Worm (Caenorhabditis elegans): ENCODE results near the gene srj-52.

Gene srj-52

ce11 chrV:725807-726572 lies 30.2 kb upstream of the srj-52 start (continued):
- TF ChIP-seq jun-1 (tag; optimal IDR thresholded peaks at IDR 0.05) = peak; percentile 36
- TF ChIP-seq ZK337.2 (GFP tag; IDR thresholded peaks at IDR 0.05) = no peak
- TF ChIP-seq daf-16 (GFP tag; optimal IDR thresholded peaks at IDR 0.05) = no peak
- peak; percentile 62 for TF ChIP-seq daf-16 (tag; optimal IDR thresholded peaks at IDR 0.05)
- no peak for TF ChIP-seq lin-39 (tag; optimal IDR thresholded peaks at IDR 0.05)
- TF ChIP-seq ama-1 (optimal IDR thresholded peaks at IDR 0.05) = peak; percentile 93

- peak in 1 of 2 experiments; percentile 8 for TF ChIP-seq daf-16 (GFP tag; optimal IDR thresholded peaks at IDR 0.05)
- peak; percentile 4 for TF ChIP-seq daf-16 (tag; optimal IDR thresholded peaks at IDR 0.05)
- TF ChIP-seq duxl-1 (tag; optimal IDR thresholded peaks at IDR 0.05; ENCODE audit: poor library complexity) = peak; percentile 54
- no peak for TF ChIP-seq Y75B8A.6 (GFP tag; IDR thresholded peaks at IDR 0.05)
- peak in 1 of 2 experiments; percentile 90 for TF ChIP-seq unc-62 (GFP tag; optimal IDR thresholded peaks at IDR 0.05 in 1 of 2)
- no peak for TF ChIP-seq unc-62 (tag; optimal IDR thresholded peaks at IDR 0.05)
- peak; percentile 3 for TF ChIP-seq hlh-30 (tag; optimal IDR thresholded peaks at IDR 0.05; ENCODE audit: insufficient read depth)
- TF ChIP-seq dmd-8 (GFP tag; IDR thresholded peaks at IDR 0.05) = peak; percentile 65; the same call in 1 of the 2 replicates
- peak; percentile 12 for TF ChIP-seq dve-1 (tag; optimal IDR thresholded peaks at IDR 0.05; ENCODE audit: insufficient read depth)
- peak in 1 of 2 experiments; percentile 4 for TF ChIP-seq mdl-1 (tag; optimal IDR thresholded peaks at IDR 0.05)
- TF ChIP-seq aha-1 (tag) = peak; percentile 81
- peak; percentile 62 for TF ChIP-seq mes-2 (tag; optimal IDR thresholded peaks at IDR 0.05; ENCODE audit: poor library complexity, severe bottlenecking)
- TF ChIP-seq F37D6.2 (tag; optimal IDR thresholded peaks at IDR 0.05) = no peak
- peak; percentile 96 for TF ChIP-seq ama-1 (optimal IDR thresholded peaks at IDR 0.05)
- 0 out of 2 replicates have a peak, but pooled peaks have one; percentile 12 for TF ChIP-seq arid-1 (GFP tag; conservative IDR thresholded peaks at IDR 0.05)
- TF ChIP-seq dpl-1 (GFP tag; optimal IDR thresholded peaks at IDR 0.05) = no peak
- TF ChIP-seq F44E2.7 (GFP tag; IDR thresholded peaks at IDR 0.05) = 0 out of 2 replicates have a peak, but pooled peaks have one; percentile 2
- no peak for TF ChIP-seq skn-1 (tag; optimal IDR thresholded peaks at IDR 0.05)
- peak; percentile 5 for TF ChIP-seq T26A8.4 (GFP tag; IDR thresholded peaks at IDR 0.05)
- no peak for TF ChIP-seq T20F7.1 (GFP tag; optimal IDR thresholded peaks at IDR 0.05)
- peak; percentile 49 for TF ChIP-seq nhr-6 (tag; optimal IDR thresholded peaks at IDR 0.05)
- peak in 1 of 2 experiments; percentile 5 for TF ChIP-seq hif-1 (tag; optimal IDR thresholded peaks at IDR 0.05)
- no peak for TF ChIP-seq gei-8 (GFP tag; optimal IDR thresholded peaks at IDR 0.05)
- TF ChIP-seq lsy-2 (tag; optimal IDR thresholded peaks at IDR 0.05) = peak in 1 of 2 experiments; percentile 20
Observed at ce11 chrV:724946-725806, 29.4 kb upstream of the srj-52 start.

ce11 chrV:724470-724890 lies 28.7 kb upstream of the srj-52 start:
- no peak for TF ChIP-seq D1046.2 (GFP tag; IDR thresholded peaks at IDR 0.05)
- TF ChIP-seq mxl-2 (GFP tag; conservative IDR thresholded peaks at IDR 0.05) = no peak
- TF ChIP-seq dmd-9 (GFP tag; IDR thresholded peaks at IDR 0.05) = 0 out of 2 replicates have a peak, but pooled peaks have one; percentile 31
- no peak for TF ChIP-seq F49E8.2 (tag; optimal IDR thresholded peaks at IDR 0.05; ENCODE audit: borderline replicate concordance)
- peak in 1 of 2 experiments; percentile 11 for TF ChIP-seq lsy-2 (tag; optimal IDR thresholded peaks at IDR 0.05)
- TF ChIP-seq nhr-77 (tag; optimal IDR thresholded peaks at IDR 0.05) = no peak
- no peak for TF ChIP-seq unc-130 (GFP tag; optimal IDR thresholded peaks at IDR 0.05)
- no peak; the same call in 1 of the 2 replicates for TF ChIP-seq T26A8.4 (GFP tag; IDR thresholded peaks at IDR 0.05)
- no peak for TF ChIP-seq nhr-11 (tag; optimal IDR thresholded peaks at IDR 0.05)
- TF ChIP-seq set-16 (GFP tag; IDR thresholded peaks at IDR 0.05) = peak; percentile 87
- TF ChIP-seq nhr-6 (tag; optimal IDR thresholded peaks at IDR 0.05) = no peak
- no peak for TF ChIP-seq Y5F2A.4 (GFP tag; optimal IDR thresholded peaks at IDR 0.05)
- TF ChIP-seq lim-7 (GFP tag; IDR thresholded peaks at IDR 0.05) = 0 out of 2 replicates have a peak, but pooled peaks have one; percentile 26
- TF ChIP-seq mdl-1 (tag; optimal IDR thresholded peaks at IDR 0.05) = no peak
- TF ChIP-seq duxl-1 (tag; optimal IDR thresholded peaks at IDR 0.05; ENCODE audit: poor library complexity) = no peak
- no peak for TF ChIP-seq Y48G9A.11 (GFP tag; IDR thresholded peaks at IDR 0.05)
- TF ChIP-seq nhr-42 (GFP tag; IDR thresholded peaks at IDR 0.05) = no peak; the same call in 1 of the 2 replicates
- no peak for TF ChIP-seq ceh-44 (GFP tag; IDR thresholded peaks at IDR 0.05)
- TF ChIP-seq lin-15B (tag; optimal IDR thresholded peaks at IDR 0.05) = no peak
- TF ChIP-seq mes-2 (tag; optimal IDR thresholded peaks at IDR 0.05; ENCODE audit: poor library complexity, severe bottlenecking) = no peak
- TF ChIP-seq aha-1 (tag) = peak; percentile 92
- TF ChIP-seq F10B5.3 (tag; optimal IDR thresholded peaks at IDR 0.05) = no peak
- TF ChIP-seq lin-39 (tag; optimal IDR thresholded peaks at IDR 0.05) = no peak
- no peak for TF ChIP-seq hmg-1.1 (GFP tag; IDR thresholded peaks at IDR 0.05)

Data from whole organism, L4 larva.